Fruit fly (Drosophila melanogaster): ENCODE results near the gene goe.

Gene goe

dm6 chrX:16799914-16800313 is 48.2 kb upstream of the goe start (continued):
- no peak for TF ChIP-seq brk (GFP tag; optimal IDR thresholded peaks at IDR 0.05)
- no peak for TF ChIP-seq rgr (GFP tag; optimal IDR thresholded peaks at IDR 0.05)
- peak; percentile 3 for TF ChIP-seq CG32264 (GFP tag; optimal IDR thresholded peaks at IDR 0.05)

DNA sequence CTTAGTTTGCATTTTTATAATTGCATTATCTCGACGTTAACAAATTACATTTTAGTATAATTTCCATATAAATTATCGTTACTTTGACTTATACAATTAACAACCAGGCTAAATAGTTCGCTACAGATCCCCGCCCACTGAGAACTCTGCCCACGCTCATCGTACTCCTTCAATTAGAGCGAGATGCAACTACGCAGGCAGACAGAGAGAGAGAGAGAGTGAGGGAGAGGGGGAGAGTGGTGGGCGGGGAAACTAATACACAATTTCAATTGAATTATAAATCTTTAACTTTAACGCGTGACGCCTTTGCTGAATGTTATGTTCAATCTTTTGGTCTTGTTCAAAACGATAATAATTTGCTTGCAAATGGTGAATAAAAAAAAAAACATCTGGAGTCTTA is 46.5 kb upstream of the goe start:
- TF ChIP-seq Hr83 (GFP tag; optimal IDR thresholded peaks at IDR 0.05; ENCODE audit: poor library complexity, severe bottlenecking), result no peak
- no peak for TF ChIP-seq usp (GFP tag; optimal IDR thresholded peaks at IDR 0.05)
- TF ChIP-seq dl (GFP tag; optimal IDR thresholded peaks at IDR 0.05; ENCODE audit: insufficient read depth in 1 of 2, partially characterized antibody in 2 of 2), result no peak
- no peak for TF ChIP-seq N (GFP tag; optimal IDR thresholded peaks at IDR 0.05)

DNA sequence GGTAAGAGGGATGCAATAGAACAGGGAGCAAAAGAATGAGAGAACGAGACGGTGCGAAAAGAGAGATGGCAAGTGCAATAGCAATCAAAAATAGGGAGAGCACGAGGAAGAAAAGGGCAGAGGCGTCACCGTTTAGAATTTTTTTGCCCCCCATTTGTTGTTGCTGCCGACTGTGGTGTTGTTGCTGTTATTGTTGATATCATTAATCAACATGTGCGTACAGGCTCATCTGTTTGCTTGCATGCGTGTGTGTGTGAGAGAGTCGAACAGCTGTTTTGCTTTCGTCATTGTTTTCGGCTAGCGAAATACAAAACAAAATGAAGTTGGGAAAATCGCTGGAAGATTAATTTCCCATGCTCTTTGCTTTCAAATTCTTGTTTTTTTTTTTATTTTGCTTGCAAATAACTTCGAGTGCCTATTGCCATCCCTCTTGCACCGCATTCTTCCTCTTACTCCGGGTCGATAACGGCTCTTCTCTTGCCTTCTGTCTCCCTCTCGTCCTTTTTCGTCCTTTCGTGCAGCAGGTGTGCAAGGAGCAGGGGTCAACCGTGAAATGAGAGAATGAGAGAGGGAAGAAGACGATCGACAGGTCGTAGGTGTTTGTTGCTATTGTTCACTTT is 41.5 kb upstream of the goe start:
- TF ChIP-seq CG32264 (GFP tag; optimal IDR thresholded peaks at IDR 0.05), result no peak
- TF ChIP-seq psq (GFP tag; optimal IDR thresholded peaks at IDR 0.05), result peak; percentile 55
- TF ChIP-seq Dif (GFP tag; optimal IDR thresholded peaks at IDR 0.05; ENCODE audit: partially characterized antibody), result no peak

DNA sequence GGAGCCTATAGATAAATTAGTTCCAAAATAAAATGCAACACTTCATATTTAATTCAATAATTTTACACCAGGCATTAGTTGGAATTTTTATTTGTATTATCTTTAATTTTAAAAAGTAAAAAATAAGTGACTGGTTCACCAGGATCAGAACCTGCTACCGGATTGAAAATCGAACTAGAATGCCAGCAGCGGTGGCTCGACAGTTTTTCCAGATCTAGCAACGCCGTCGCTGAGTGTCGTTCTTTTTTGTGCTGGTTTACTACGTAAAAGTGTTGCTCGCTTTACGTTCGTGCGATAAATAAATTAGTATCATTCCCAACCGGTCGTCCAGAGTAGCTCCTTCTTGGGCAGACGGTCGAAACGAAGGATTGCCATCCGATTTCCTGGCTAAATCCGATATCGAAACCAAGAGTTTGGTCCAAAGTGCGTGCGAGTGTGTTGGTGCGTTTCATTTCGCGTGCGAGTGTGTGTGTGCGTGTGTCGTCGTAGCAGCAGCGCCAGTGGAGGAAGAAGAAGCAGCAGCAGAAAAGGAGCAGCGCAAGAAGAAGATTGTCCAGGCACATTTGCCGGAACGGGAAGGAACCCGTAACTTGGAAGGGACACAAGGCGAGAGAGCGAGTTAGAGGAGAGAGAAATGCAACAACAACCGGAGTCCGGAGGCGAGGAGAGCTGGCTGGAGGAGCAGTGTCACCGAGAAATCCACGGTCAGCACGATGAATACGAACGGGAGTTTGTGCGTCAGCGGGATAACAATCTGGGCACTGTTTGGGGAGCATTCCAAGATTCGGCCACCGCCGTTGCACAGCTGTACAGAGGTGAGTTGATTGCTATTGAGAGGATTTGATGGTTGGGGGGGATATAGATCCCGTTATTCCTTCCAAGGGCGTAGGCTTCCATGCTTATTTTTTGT is 40.5 kb upstream of the goe start, which contains the start of gene CG4768:
CG4768 (plus strand) TSS at position 200 of the 910 bp plus-strand sequence.
- TF ChIP-seq Sp1 (GFP tag; optimal IDR thresholded peaks at IDR 0.05) (peak; percentile 13), Rel (GFP tag; optimal IDR thresholded peaks at IDR 0.05) (no peak), Rel (tag; optimal IDR thresholded peaks at IDR 0.05) (peak; percentile 9), tai (GFP tag; optimal IDR thresholded peaks at IDR 0.05) (no peak), lola (GFP tag; optimal IDR thresholded peaks at IDR 0.05) (no peak), sage (GFP tag; optimal IDR thresholded peaks at IDR 0.05) (no peak), br (GFP tag; optimal IDR thresholded peaks at IDR 0.05) (no peak), dl (GFP tag; optimal IDR thresholded peaks at IDR 0.05; ENCODE audit: insufficient read depth in 1 of 2, partially characterized antibody in 2 of 2) (no peak), Abd-B (GFP tag; optimal IDR thresholded peaks at IDR 0.05) (no peak), dmrt93B (GFP tag; optimal IDR thresholded peaks at IDR 0.05) (no peak), Myc (optimal IDR thresholded peaks at IDR 0.05) (no peak), brk (GFP tag; optimal IDR thresholded peaks at IDR 0.05) (no peak), Hr83 (GFP tag; optimal IDR thresholded peaks at IDR 0.05; ENCODE audit: poor library complexity, severe bottlenecking) (no peak), jim (GFP tag; optimal IDR thresholded peaks at IDR 0.05) (no peak), fru (GFP tag; optimal IDR thresholded peaks at IDR 0.05) (no peak), psq (GFP tag; optimal IDR thresholded peaks at IDR 0.05) (no peak), CG9705 (GFP tag; optimal IDR thresholded peaks at IDR 0.05) (no peak), woc (GFP tag; optimal IDR thresholded peaks at IDR 0.05) (peak; percentile 34), CrebA (GFP tag; optimal IDR thresholded peaks at IDR 0.05; ENCODE audit: borderline replicate concordance) (no peak)

DNA sequence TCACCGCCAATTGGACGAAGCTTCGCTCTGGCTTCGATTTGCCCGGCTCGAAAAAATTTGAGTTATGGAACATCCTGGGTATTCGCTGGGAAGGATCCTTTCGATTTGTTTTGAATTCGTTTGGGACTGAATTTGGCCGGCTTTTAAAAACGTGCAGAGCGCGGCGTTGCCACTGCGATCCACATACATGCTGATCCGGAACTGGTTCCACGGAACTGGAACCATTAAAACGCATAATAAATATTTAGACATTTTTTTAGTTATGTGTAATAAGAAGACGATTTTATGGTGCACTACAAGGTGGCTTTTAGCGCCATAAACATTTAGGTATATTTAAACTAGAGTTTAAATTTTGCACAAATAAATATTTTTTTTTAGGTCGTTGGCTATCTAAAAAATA is 39.3 kb upstream of the goe start, which contains the start of gene Rrp45:
Rrp45 (minus strand) TSS at position 209 of the 400 bp plus-strand sequence.
- no peak for TF ChIP-seq Dfd (GFP tag; optimal IDR thresholded peaks at IDR 0.05)
- TF ChIP-seq woc (GFP tag; optimal IDR thresholded peaks at IDR 0.05), result peak; percentile 29
- TF ChIP-seq Myc (optimal IDR thresholded peaks at IDR 0.05), result peak; percentile 26

- no peak for TF ChIP-seq Jra (GFP tag; optimal IDR thresholded peaks at IDR 0.05)
- TF ChIP-seq GATAd (GFP tag; optimal IDR thresholded peaks at IDR 0.05), result no peak
- no peak for TF ChIP-seq tai (GFP tag; optimal IDR thresholded peaks at IDR 0.05)
- peak in 1 of 2 experiments; percentile 18 for TF ChIP-seq foxo (GFP tag; optimal IDR thresholded peaks at IDR 0.05)
- peak; percentile 23 for TF ChIP-seq HLH106 (tag; optimal IDR thresholded peaks at IDR 0.05)
- no peak for TF ChIP-seq Mio (GFP tag; optimal IDR thresholded peaks at IDR 0.05)
- TF ChIP-seq Hr83 (GFP tag; optimal IDR thresholded peaks at IDR 0.05; ENCODE audit: poor library complexity, severe bottlenecking), result no peak
- TF ChIP-seq psq (GFP tag; optimal IDR thresholded peaks at IDR 0.05), result peak; percentile 63
- no peak for TF ChIP-seq brk (GFP tag; optimal IDR thresholded peaks at IDR 0.05)
- TF ChIP-seq fru (GFP tag; optimal IDR thresholded peaks at IDR 0.05), result no peak
- peak; percentile 13 for TF ChIP-seq Myc (optimal IDR thresholded peaks at IDR 0.05)
These were observed 35.7 kb upstream of the goe start for dm6 chrX:16787416-16787900.

Measured in whole organism, wandering third instar larva.